Fruit fly (Drosophila melanogaster): ENCODE data around the gene hzg.

hzg gene

dm6 chr3L:16045831-16046336 lies 41.3 kb upstream of the hzg start (continued):
- TF ChIP-seq dati (GFP tag; IDR thresholded peaks at IDR 0.05) (peak; percentile 79), Mes4 (GFP tag; optimal IDR thresholded peaks at IDR 0.05) (peak; percentile 80), CG12769 (tag; optimal IDR thresholded peaks at IDR 0.05) (peak; percentile 90), CG6683 (GFP tag; optimal IDR thresholded peaks at IDR 0.05) (peak; percentile 83), tx (GFP tag; optimal IDR thresholded peaks at IDR 0.05) (peak; percentile 79), rib (GFP tag; IDR thresholded peaks at IDR 0.05) (peak; percentile 88), CG12659 (GFP tag; optimal IDR thresholded peaks at IDR 0.05) (peak; percentile 96), Poxn (GFP tag; IDR thresholded peaks at IDR 0.05) (peak; percentile 55), CG12942 (GFP tag; optimal IDR thresholded peaks at IDR 0.05) (peak; percentile 82), CG2875 (GFP tag; optimal IDR thresholded peaks at IDR 0.05) (peak; percentile 85), HmgD (GFP tag; optimal IDR thresholded peaks at IDR 0.05) (peak; percentile 53), CG12236 (GFP tag; optimal IDR thresholded peaks at IDR 0.05) (peak; percentile 86), CG10979 (tag; optimal IDR thresholded peaks at IDR 0.05) (peak; percentile 93), Taf1 (GFP tag; IDR thresholded peaks at IDR 0.05) (peak; percentile 84), NC2β (GFP tag; optimal IDR thresholded peaks at IDR 0.05) (peak; percentile 85), nmo (GFP tag; optimal IDR thresholded peaks at IDR 0.05) (peak; percentile 90), CG7357 (GFP tag; IDR thresholded peaks at IDR 0.05) (peak; percentile 71; the same call in 2 of the 3 replicates), kni (GFP tag; optimal IDR thresholded peaks at IDR 0.05) (no peak), Jarid2 (GFP tag; optimal IDR thresholded peaks at IDR 0.05) (peak; percentile 41), CG34376 (GFP tag; optimal IDR thresholded peaks at IDR 0.05) (peak; percentile 69), CG18764 (GFP tag; optimal IDR thresholded peaks at IDR 0.05) (peak; percentile 84), CG8388 (GFP tag; optimal IDR thresholded peaks at IDR 0.05) (peak; percentile 96), Dp (GFP tag; optimal IDR thresholded peaks at IDR 0.05) (no peak), CG30020 (tag; optimal IDR thresholded peaks at IDR 0.05) (peak; percentile 53), cas (GFP tag; IDR thresholded peaks at IDR 0.05) (peak; percentile 69), org-1 (GFP tag; optimal IDR thresholded peaks at IDR 0.05) (peak; percentile 87), Dip3 (GFP tag; optimal IDR thresholded peaks at IDR 0.05) (peak; percentile 88), ash1 (GFP tag; optimal IDR thresholded peaks at IDR 0.05) (peak; percentile 49), Hey (tag; optimal IDR thresholded peaks at IDR 0.05) (peak; percentile 63), slp2 (GFP tag; optimal IDR thresholded peaks at IDR 0.05) (peak; percentile 88), zf30C (GFP tag; optimal IDR thresholded peaks at IDR 0.05) (no peak), CG7963 (GFP tag; IDR thresholded peaks at IDR 0.05; ENCODE audit: partially characterized antibody) (no peak), HLH54F (GFP tag; optimal IDR thresholded peaks at IDR 0.05) (peak; percentile 88), Dad (GFP tag; optimal IDR thresholded peaks at IDR 0.05) (peak; percentile 83), CG12391 (tag; optimal IDR thresholded peaks at IDR 0.05) (peak; percentile 97), CG10543 (GFP tag; optimal IDR thresholded peaks at IDR 0.05) (peak; percentile 79), dysf (GFP tag; IDR thresholded peaks at IDR 0.05) (peak; percentile 95), CG16813 (GFP tag; IDR thresholded peaks at IDR 0.05; ENCODE audit: partially characterized antibody) (no peak), pfk (GFP tag; optimal IDR thresholded peaks at IDR 0.05) (no peak), CG15269 (tag; optimal IDR thresholded peaks at IDR 0.05) (peak; percentile 97), ranshi (GFP tag; IDR thresholded peaks at IDR 0.05) (peak; percentile 90), Optix (GFP tag; IDR thresholded peaks at IDR 0.05) (peak; percentile 82; the same call in 2 of the 3 replicates), CG5245 (GFP tag; optimal IDR thresholded peaks at IDR 0.05) (peak; percentile 63), sc (optimal IDR thresholded peaks at IDR 0.05) (no peak), sc (GFP tag; optimal IDR thresholded peaks at IDR 0.05) (peak; percentile 71), CG8089 (GFP tag; optimal IDR thresholded peaks at IDR 0.05) (peak; percentile 82), Tbp (GFP tag; optimal IDR thresholded peaks at IDR 0.05) (no peak), Hr51 (GFP tag; optimal IDR thresholded peaks at IDR 0.05) (peak; percentile 83 to 96), CG14710 (tag; optimal IDR thresholded peaks at IDR 0.05) (peak; percentile 90), sens (GFP tag) (peak; percentile 99), CG2120 (GFP tag; optimal IDR thresholded peaks at IDR 0.05) (peak; percentile 95)
